Fruit fly (Drosophila melanogaster) whole organism, embryonic: ENCODE data around the gene SPARC.
A peak's percentile ranks its signal among the peaks of the same experiment; 100 is the strongest.

Experiments
- Atf3 ChIP-seq: fragments of 200-800 bp; sonication (Bioruptor generic); optimal IDR thresholded peaks from 3 replicates; lab custom pipeline; 2016; ENCODE audit warnings: missing biosample characterization, missing genetic modification characterization
- CG10209 ChIP-seq: fragments of 200-800 bp; sonication (Bioruptor generic); optimal IDR thresholded peaks from 3 replicates; lab custom pipeline; 2017; ENCODE audit warnings: missing biosample characterization, mild to moderate bottlenecking, missing genetic modification characterization, missing genetic modification reagents
- CG10959 ChIP-seq: fragments of 200-800 bp; sonication (Bioruptor generic); IDR thresholded peaks from 2 replicates; pipeline ENCODE4 v1.3.6; 2022; ENCODE audit warnings: missing biosample characterization, missing genetic modification characterization
- CG11085 ChIP-seq: fragments of 200-800 bp; sonication (Bioruptor generic); IDR thresholded peaks from 2 replicates; pipeline ENCODE4 v1.3.6; 2022; ENCODE audit warnings: missing biosample characterization, missing genetic modification characterization
- CG11247 ChIP-seq: fragments of 200-800 bp; sonication (Bioruptor generic); IDR thresholded peaks from 2 replicates; pipeline ENCODE4 v1.3.6; 2022; ENCODE audit warnings: missing biosample characterization, missing genetic modification characterization
- CG11560 ChIP-seq: fragments of 200-800 bp; sonication (Bioruptor generic); IDR thresholded peaks from 3 replicates; pipeline ENCODE4 v1.3.6; 2022; ENCODE audit warnings: missing biosample characterization, missing genetic modification characterization
- CG11723 ChIP-seq: fragments of 200-800 bp; sonication (Bioruptor generic); optimal IDR thresholded peaks from 2 replicates; lab custom pipeline; 2017; ENCODE audit warnings: missing biosample characterization, mild to moderate bottlenecking, missing genetic modification characterization
- CG12071 ChIP-seq: fragments of 200-800 bp; sonication (Bioruptor generic); optimal IDR thresholded peaks from 3 replicates; lab custom pipeline; 2018; ENCODE audit warnings: missing biosample characterization, mild to moderate bottlenecking, missing genetic modification characterization
- CG12155 ChIP-seq: fragments of 200-800 bp; sonication (Bioruptor generic); optimal IDR thresholded peaks from 3 replicates; lab custom pipeline; 2016; ENCODE audit warnings: missing biosample characterization, missing genetic modification characterization
- CG12236 ChIP-seq: fragments of 200-800 bp; sonication (Bioruptor generic); optimal IDR thresholded peaks from 2 replicates; lab custom pipeline; 2016; ENCODE audit warnings: missing biosample characterization, missing genetic modification characterization
- CG12942 ChIP-seq: fragments of 200-800 bp; sonication (Bioruptor generic); optimal IDR thresholded peaks from 3 replicates; lab custom pipeline; 2016; ENCODE audit warnings: missing biosample characterization, missing genetic modification characterization
- CG15011 ChIP-seq: fragments of 200-800 bp; sonication (Bioruptor generic); optimal IDR thresholded peaks from 3 replicates; lab custom pipeline; 2018; ENCODE audit warnings: missing biosample characterization, mild to moderate bottlenecking, missing genetic modification characterization
- CG16863 ChIP-seq: fragments of 200-800 bp; sonication (Bioruptor generic); optimal IDR thresholded peaks from 3 replicates; lab custom pipeline; 2016; ENCODE audit warnings: missing biosample characterization, missing genetic modification characterization
- CG17385 ChIP-seq: fragments of 200-800 bp; sonication (Bioruptor generic); optimal IDR thresholded peaks from 3 replicates; lab custom pipeline; 2018; ENCODE audit warnings: missing biosample characterization, mild to moderate bottlenecking, missing genetic modification characterization
- CG17612 ChIP-seq: fragments of 200-800 bp; sonication (Bioruptor generic); IDR thresholded peaks from 2 replicates; pipeline ENCODE4 v1.3.6; 2022; ENCODE audit warnings: missing biosample characterization, missing genetic modification characterization
- CG18599 ChIP-seq: fragments of 200-800 bp; sonication (Bioruptor generic); optimal IDR thresholded peaks from 3 replicates; lab custom pipeline; 2017; ENCODE audit warnings: missing biosample characterization, missing genetic modification characterization, mild to moderate bottlenecking, moderate library complexity, missing genetic modification reagents
- CG18764 ChIP-seq: fragments of 200-800 bp; sonication (Bioruptor generic); optimal IDR thresholded peaks from 3 replicates; lab custom pipeline; 2016; ENCODE audit warnings: missing biosample characterization, missing genetic modification characterization
- CG2712 ChIP-seq: fragments of 200-800 bp; optimal IDR thresholded peaks from 3 replicates; lab custom pipeline; 2019; ENCODE audit warnings: missing biosample characterization, mild to moderate bottlenecking, missing genetic modification characterization, moderate library complexity
- CG3163 ChIP-seq: fragments of 200-800 bp; sonication (Bioruptor generic); optimal IDR thresholded peaks from 3 replicates; lab custom pipeline; 2016; ENCODE audit warnings: missing biosample characterization, missing genetic modification characterization
- CG34422 ChIP-seq: fragments of 200-800 bp; sonication (Bioruptor generic); IDR thresholded peaks from 3 replicates; pipeline ENCODE4 v1.3.6; 2022; ENCODE audit warnings: missing biosample characterization, missing genetic modification characterization
- CG4404 ChIP-seq: fragments of 200-800 bp; sonication (Bioruptor generic); IDR thresholded peaks from 2 replicates; pipeline ENCODE4 v1.3.6; 2022; ENCODE audit warnings: missing biosample characterization, missing genetic modification characterization
- CG7745 ChIP-seq: fragments of 200-800 bp; sonication (Bioruptor generic); optimal IDR thresholded peaks from 2 replicates; lab custom pipeline; 2018; ENCODE audit warnings: missing biosample characterization, mild to moderate bottlenecking, missing genetic modification characterization, moderate library complexity
- CG9609 ChIP-seq: fragments of 200-800 bp; sonication (Bioruptor generic); optimal IDR thresholded peaks from 3 replicates; lab custom pipeline; 2016; ENCODE audit warnings: missing biosample characterization, missing genetic modification characterization
- CG9727 ChIP-seq: fragments of 200-800 bp; sonication (Bioruptor generic); optimal IDR thresholded peaks from 3 replicates; lab custom pipeline; 2017; ENCODE audit warnings: missing biosample characterization, mild to moderate bottlenecking, missing genetic modification characterization
- Dip3 ChIP-seq: fragments of 200-800 bp; sonication (Bioruptor generic); optimal IDR thresholded peaks from 3 replicates; lab custom pipeline; 2016; ENCODE audit warnings: missing biosample characterization, missing genetic modification characterization
- Fer3 ChIP-seq: fragments of 200-800 bp; sonication (Bioruptor generic); optimal IDR thresholded peaks from 2 replicates; lab custom pipeline; 2018; ENCODE audit warnings: missing biosample characterization, mild to moderate bottlenecking, missing genetic modification characterization, moderate library complexity
- HLHmδ ChIP-seq: fragments of 200-800 bp; sonication (Bioruptor generic); optimal IDR thresholded peaks from 2 replicates; lab custom pipeline; 2018; ENCODE audit warnings: missing biosample characterization, mild to moderate bottlenecking, missing genetic modification characterization, moderate library complexity
- HmgZ ChIP-seq: fragments of 200-800 bp; sonication (Bioruptor generic); optimal IDR thresholded peaks from 2 replicates; lab custom pipeline; 2018; ENCODE audit warnings: missing biosample characterization, mild to moderate bottlenecking, missing genetic modification characterization
- NK7.1 ChIP-seq: fragments of 200-800 bp; sonication (Bioruptor generic); optimal IDR thresholded peaks from 3 replicates; lab custom pipeline; 2016; ENCODE audit warnings: missing biosample characterization, missing genetic modification characterization
- Opbp ChIP-seq: fragments of 200-800 bp; sonication (Bioruptor generic); IDR thresholded peaks from 3 replicates; pipeline ENCODE4 v1.3.6; 2022; ENCODE audit warnings: missing biosample characterization, missing genetic modification characterization; ENCODE audit not compliant: partially characterized antibody
- Rfx ChIP-seq: fragments of 200-800 bp; sonication (Bioruptor generic); IDR thresholded peaks from 2 replicates; pipeline ENCODE4 v1.3.6; 2022; ENCODE audit warnings: missing biosample characterization, missing genetic modification characterization
- ato ChIP-seq: fragments of 200-800 bp; sonication (Bioruptor generic); IDR thresholded peaks from 2 replicates; pipeline ENCODE4 v1.3.6; 2022; ENCODE audit warnings: missing biosample characterization, missing genetic modification characterization; ENCODE audit not compliant: partially characterized antibody
- bcd ChIP-seq: fragments of 200-800 bp; sonication (Bioruptor generic); optimal IDR thresholded peaks from 2 replicates; lab custom pipeline; 2017; ENCODE audit warnings: missing biosample characterization, mild to moderate bottlenecking, missing genetic modification characterization
- cg ChIP-seq: fragments of 200-800 bp; sonication (Bioruptor generic); optimal IDR thresholded peaks from 3 replicates; lab custom pipeline; 2019; ENCODE audit warnings: missing biosample characterization, mild to moderate bottlenecking, missing genetic modification characterization, moderate library complexity
- dimm ChIP-seq: fragments of 200-800 bp; sonication (Bioruptor generic); IDR thresholded peaks from 2 replicates; pipeline ENCODE4 v1.3.6; 2022; ENCODE audit warnings: missing biosample characterization, missing genetic modification characterization
- ewg ChIP-seq: fragments of 200-800 bp; sonication (Bioruptor generic); optimal IDR thresholded peaks from 3 replicates; lab custom pipeline; 2017; ENCODE audit warnings: mild to moderate bottlenecking, missing biosample characterization, missing genetic modification reagents, missing genetic modification characterization
- fd102C ChIP-seq: fragments of 200-800 bp; sonication (Bioruptor generic); optimal IDR thresholded peaks from 2 replicates; lab custom pipeline; 2018; ENCODE audit warnings: missing biosample characterization, mild to moderate bottlenecking, missing genetic modification characterization, moderate library complexity
- jumu ChIP-seq: fragments of 200-800 bp; sonication (Bioruptor generic); optimal IDR thresholded peaks from 3 replicates; lab custom pipeline; 2016; ENCODE audit warnings: missing biosample characterization, missing genetic modification characterization
- klu ChIP-seq: fragments of 200-800 bp; sonication (Bioruptor generic); IDR thresholded peaks from 2 replicates; pipeline ENCODE4 v1.3.6; 2022; ENCODE audit warnings: missing biosample characterization, missing genetic modification characterization
- kni ChIP-seq: fragments of 200-800 bp; sonication (Bioruptor generic); optimal IDR thresholded peaks from 3 replicates; lab custom pipeline; 2017; ENCODE audit warnings: mild to moderate bottlenecking, missing biosample characterization, missing genetic modification reagents, missing genetic modification characterization
- mam ChIP-seq: fragments of 200-800 bp; sonication (Bioruptor generic); optimal IDR thresholded peaks from 3 replicates; lab custom pipeline; 2016; ENCODE audit warnings: missing biosample characterization, missing genetic modification characterization
- mirr ChIP-seq: fragments of 200-800 bp; sonication (Bioruptor generic); optimal IDR thresholded peaks from 3 replicates; lab custom pipeline; 2018; ENCODE audit warnings: missing biosample characterization, mild to moderate bottlenecking, missing genetic modification characterization
- nau ChIP-seq: fragments of 200-800 bp; sonication (Bioruptor generic); optimal IDR thresholded peaks from 3 replicates; lab custom pipeline; 2017; ENCODE audit warnings: missing biosample characterization, mild to moderate bottlenecking, missing genetic modification characterization, missing genetic modification reagents
- pb ChIP-seq: fragments of 200-800 bp; sonication (Bioruptor generic); optimal IDR thresholded peaks from 3 replicates; lab custom pipeline; 2016; ENCODE audit warnings: missing biosample characterization, missing genetic modification characterization
- pho ChIP-seq: fragments of 200-800 bp; sonication (Bioruptor generic); optimal IDR thresholded peaks from 2 replicates; lab custom pipeline; 2016; ENCODE audit warnings: missing biosample characterization, missing genetic modification characterization
- sd ChIP-seq: fragments of 200-800 bp; sonication (Bioruptor generic); optimal IDR thresholded peaks from 3 replicates; lab custom pipeline; 2018; ENCODE audit warnings: missing biosample characterization, mild to moderate bottlenecking, missing genetic modification characterization, moderate library complexity
- sisA ChIP-seq: fragments of 200-800 bp; sonication (Bioruptor generic); IDR thresholded peaks from 2 replicates; pipeline ENCODE4 v1.3.6; 2022; ENCODE audit warnings: missing biosample characterization, missing genetic modification characterization
- slou ChIP-seq: fragments of 200-800 bp; sonication (Bioruptor generic); optimal IDR thresholded peaks from 3 replicates; lab custom pipeline; 2016; ENCODE audit warnings: missing biosample characterization, missing genetic modification characterization
- so ChIP-seq: fragments of 200-800 bp; sonication (Bioruptor generic); IDR thresholded peaks from 3 replicates; pipeline ENCODE4 v1.3.6; 2022; ENCODE audit warnings: missing biosample characterization, missing genetic modification characterization
- sqz ChIP-seq: fragments of 200-800 bp; sonication (Bioruptor generic); optimal IDR thresholded peaks from 3 replicates; lab custom pipeline; 2018; ENCODE audit warnings: missing biosample characterization, mild to moderate bottlenecking, missing genetic modification characterization
- trh ChIP-seq: fragments of 200-800 bp; sonication (Bioruptor generic); optimal IDR thresholded peaks from 2 replicates; lab custom pipeline; 2016; ENCODE audit warnings: missing biosample characterization, missing genetic modification characterization
- unpg ChIP-seq: fragments of 200-800 bp; sonication (Bioruptor generic); optimal IDR thresholded peaks from 3 replicates; lab custom pipeline; 2018; ENCODE audit warnings: missing biosample characterization, mild to moderate bottlenecking, missing genetic modification characterization, moderate library complexity

The SPARC gene

dm6 chr3R:26853699-26854098 lies 18.1 kb downstream of the SPARC start (continued):
- TF ChIP-seq kni (no peak), pho (GFP tag; lab: Kevin White, UChicago) (no peak), CG11247 (GFP tag; lab: Robert Waterston, UW) (no peak), bcd (no peak), Atf3 (GFP tag; lab: Kevin White, UChicago) (no peak), CG12155 (GFP tag; lab: Kevin White, UChicago) (no peak), CG10209 (GFP tag; lab: Kevin White, UChicago) (peak; percentile 5), CG16863 (GFP tag; lab: Kevin White, UChicago) (peak; percentile 26), mam (GFP tag; lab: Kevin White, UChicago) (peak; percentile 13), unpg (GFP tag; lab: Kevin White, UChicago) (peak; percentile 17), CG11085 (GFP tag; lab: Robert Waterston, UW) (no peak), sqz (GFP tag; lab: Kevin White, UChicago) (no peak), CG12942 (no peak), CG2712 (tag; lab: Kevin White, UChicago) (no peak), cg (GFP tag; lab: Kevin White, UChicago) (no peak), HLHmδ (GFP tag; lab: Kevin White, UChicago) (no peak), trh (GFP tag; lab: Kevin White, UChicago) (no peak), CG10959 (GFP tag; lab: Robert Waterston, UW) (no peak), dimm (GFP tag; lab: Robert Waterston, UW) (no peak), CG9727 (no peak), Fer3 (no peak), Rfx (GFP tag; lab: Robert Waterston, UW) (peak; percentile 63), CG17612 (GFP tag; lab: Robert Waterston, UW) (no peak), CG34422 (peak; percentile 38; the same call in 1 of the 3 replicates), jumu (peak; percentile 4), CG15011 (GFP tag; lab: Kevin White, UChicago) (no peak), CG12236 (GFP tag; lab: Kevin White, UChicago) (no peak), Opbp (GFP tag; lab: Robert Waterston, UW) (no peak), sd (tag; lab: Kevin White, UChicago) (no peak), CG17385 (no peak), HmgZ (tag; lab: Kevin White, UChicago) (no peak), CG11560 (no peak), so (GFP tag; lab: Robert Waterston, UW) (no peak), CG3163 (GFP tag; lab: Kevin White, UChicago) (no peak), mirr (GFP tag; lab: Kevin White, UChicago) (no peak), CG12071 (GFP tag; lab: Kevin White, UChicago) (no peak), CG7745 (tag; lab: Kevin White, UChicago) (no peak), CG11723 (GFP tag; lab: Kevin White, UChicago) (no peak), Dip3 (GFP tag; lab: Kevin White, UChicago) (no peak), NK7.1 (GFP tag; lab: Kevin White, UChicago) (no peak), sisA (peak; percentile 49; the same call in 1 of the 2 replicates), pb (no peak), klu (GFP tag; lab: Robert Waterston, UW) (no peak), fd102C (no peak), slou (no peak), ewg (GFP tag; lab: Kevin White, UChicago) (no peak), CG9609 (no peak), ato (GFP tag; lab: Robert Waterston, UW) (no peak), CG4404 (GFP tag; lab: Robert Waterston, UW) (no peak), CG18764 (GFP tag; lab: Kevin White, UChicago) (no peak), nau (no peak), CG18599 (GFP tag; lab: Kevin White, UChicago) (peak; percentile 51)
